Fruit fly (Drosophila melanogaster) whole organism, wandering third instar larva: ENCODE measurements around the gene Mco1.
A peak's percentile ranks its signal among the peaks of the same experiment; 100 is the strongest.

Experiments
- Abd-B ChIP-seq: fragments of >200 bp; optimal IDR thresholded peaks from 2 replicates; lab custom pipeline; 2017; ENCODE audit warnings: missing biosample characterization, missing genetic modification characterization
- CG32264 ChIP-seq: fragments of 200-800 bp; sonication (Bioruptor generic); optimal IDR thresholded peaks from 2 replicates; lab custom pipeline; 2016; ENCODE audit warnings: missing biosample characterization, missing genetic modification characterization
- CG9705 ChIP-seq: fragments of 200-800 bp; sonication (Bioruptor generic); optimal IDR thresholded peaks from 2 replicates; lab custom pipeline; 2018; ENCODE audit warnings: missing biosample characterization, mild to moderate bottlenecking, missing genetic modification characterization
- CrebA ChIP-seq: fragments of 200-800 bp; sonication (Bioruptor generic); optimal IDR thresholded peaks from 2 replicates; lab custom pipeline; 2016; ENCODE audit warnings: missing biosample characterization, mild to moderate bottlenecking, missing genetic modification characterization, borderline replicate concordance
- Dfd ChIP-seq: fragments of >200 bp; optimal IDR thresholded peaks from 2 replicates; lab custom pipeline; 2017; ENCODE audit warnings: missing biosample characterization, missing genetic modification characterization
- Dif ChIP-seq: fragments of 200-275, 200-300 bp; sonication (Bioruptor generic); optimal IDR thresholded peaks from 2 replicates; lab custom pipeline; 2018; ENCODE audit warnings: missing biosample characterization, missing genetic modification characterization; ENCODE audit not compliant: partially characterized antibody
- GATAd ChIP-seq: sonication (Bioruptor generic); optimal IDR thresholded peaks from 2 replicates; lab custom pipeline; 2016; ENCODE audit warnings: missing biosample characterization, missing genetic modification characterization
- HLH106 ChIP-seq: fragments of 200-800 bp; optimal IDR thresholded peaks from 3 replicates; lab custom pipeline; 2019; ENCODE audit warnings: missing biosample characterization, mild to moderate bottlenecking, missing genetic modification characterization, moderate library complexity
- Hnf4 ChIP-seq: fragments of 200-800 bp; sonication (Bioruptor generic); optimal IDR thresholded peaks from 2 replicates; lab custom pipeline; 2016; ENCODE audit warnings: missing biosample characterization, mild to moderate bottlenecking, missing genetic modification characterization
- Hr78 ChIP-seq: fragments of >200 bp; optimal IDR thresholded peaks from 2 replicates; lab custom pipeline; 2017; ENCODE audit warnings: missing biosample characterization, missing genetic modification characterization
- Hr83 ChIP-seq: fragments of 200-300 bp; sonication (Bioruptor generic); optimal IDR thresholded peaks from 2 replicates; lab custom pipeline; 2016; ENCODE audit warnings: missing biosample characterization, mild to moderate bottlenecking, missing genetic modification characterization, moderate library complexity; ENCODE audit not compliant: poor library complexity, severe bottlenecking
- Jra ChIP-seq: sonication (Bioruptor generic); optimal IDR thresholded peaks from 2 replicates; lab custom pipeline; 2016; ENCODE audit warnings: missing biosample characterization, missing genetic modification characterization
- Mio ChIP-seq: sonication (Bioruptor generic); optimal IDR thresholded peaks from 2 replicates; lab custom pipeline; 2016; ENCODE audit warnings: missing biosample characterization, missing genetic modification characterization
- Myc ChIP-seq: fragments of >200 bp; optimal IDR thresholded peaks from 2 replicates; lab custom pipeline; 2017
- N ChIP-seq: fragments of >200 bp; optimal IDR thresholded peaks from 2 replicates; lab custom pipeline; 2018; ENCODE audit warnings: missing biosample characterization, missing external identifiers, missing genetic modification characterization
- OdsH ChIP-seq: fragments of 200-800 bp; sonication (Bioruptor generic); optimal IDR thresholded peaks from 2 replicates; lab custom pipeline; 2016; ENCODE audit warnings: missing biosample characterization, mild to moderate bottlenecking, missing genetic modification characterization
- Rel ChIP-seq, 2 experiments: fragments of 200-800 bp; sonication (Bioruptor generic) in 1 of 2; optimal IDR thresholded peaks; 2 replicates in 1 of 2; 3 replicates in 1 of 2; lab custom pipeline; 2016 to 2019; ENCODE audit warnings: mild to moderate bottlenecking in 2 of 2, missing biosample characterization in 2 of 2, missing genetic modification characterization in 2 of 2, moderate library complexity in 1 of 2
- Sp1 ChIP-seq: fragments of 200-800 bp; sonication (Bioruptor generic); optimal IDR thresholded peaks from 3 replicates; lab custom pipeline; 2019; ENCODE audit warnings: missing biosample characterization, mild to moderate bottlenecking, missing genetic modification characterization, moderate library complexity
- Vsx2 ChIP-seq: fragments of 200-300, 225-300 bp; sonication (Bioruptor generic); optimal IDR thresholded peaks from 2 replicates; lab custom pipeline; 2018; ENCODE audit warnings: missing biosample characterization, missing genetic modification characterization; ENCODE audit not compliant: partially characterized antibody
- br ChIP-seq: fragments of 200-800 bp; sonication (Bioruptor generic); optimal IDR thresholded peaks from 2 replicates; lab custom pipeline; 2016; ENCODE audit warnings: missing biosample characterization, missing genetic modification characterization
- brk ChIP-seq: fragments of 200-800 bp; sonication (Bioruptor generic); optimal IDR thresholded peaks from 2 replicates; lab custom pipeline; 2016; ENCODE audit warnings: missing biosample characterization, mild to moderate bottlenecking, missing genetic modification characterization
- dl ChIP-seq, 2 experiments: fragments of 175-275, 200-275 bp in 1 of 2; fragments of 200-275 bp in 1 of 2; sonication (Bioruptor generic); optimal IDR thresholded peaks; lab custom pipeline; 2018; ENCODE audit warnings: mild to moderate bottlenecking in 2 of 2, missing biosample characterization in 2 of 2, missing genetic modification characterization in 2 of 2, moderate library complexity in 2 of 2; ENCODE audit not compliant: partially characterized antibody in 2 of 2, insufficient read depth in 1 of 2
- dmrt93B ChIP-seq: fragments of 200-800 bp; sonication (Bioruptor generic); optimal IDR thresholded peaks from 2 replicates; lab custom pipeline; 2018; ENCODE audit warnings: missing biosample characterization, mild to moderate bottlenecking, missing genetic modification characterization
- dsf ChIP-seq: sonication (Bioruptor generic); optimal IDR thresholded peaks from 2 replicates; lab custom pipeline; 2016; ENCODE audit warnings: missing biosample characterization, missing genetic modification characterization, borderline replicate concordance
- ey ChIP-seq: fragments of 200-800 bp; sonication (Bioruptor generic); optimal IDR thresholded peaks from 2 replicates; lab custom pipeline; 2016; ENCODE audit warnings: missing biosample characterization, missing genetic modification characterization
- foxo ChIP-seq, 2 experiments: fragments of 200-800 bp; sonication (Bioruptor generic); optimal IDR thresholded peaks; 2 replicates in 1 of 2; 3 replicates in 1 of 2; lab custom pipeline; 2016 to 2017; ENCODE audit warnings: missing biosample characterization in 2 of 2, missing genetic modification characterization in 2 of 2
- fru ChIP-seq: fragments of 200-800 bp; sonication (Bioruptor generic); optimal IDR thresholded peaks from 3 replicates; lab custom pipeline; 2016; ENCODE audit warnings: missing biosample characterization, mild to moderate bottlenecking, missing genetic modification characterization
- h ChIP-seq: fragments of 200-800 bp; sonication (Bioruptor generic); optimal IDR thresholded peaks from 3 replicates; lab custom pipeline; 2016; ENCODE audit warnings: missing biosample characterization, mild to moderate bottlenecking, missing genetic modification characterization
- jim ChIP-seq: fragments of 175-275, 200-325 bp; sonication (Bioruptor generic); optimal IDR thresholded peaks from 2 replicates; lab custom pipeline; 2016; ENCODE audit warnings: missing biosample characterization, mild to moderate bottlenecking, missing genetic modification characterization
- lola ChIP-seq: fragments of >200 bp; optimal IDR thresholded peaks from 2 replicates; lab custom pipeline; 2017; ENCODE audit warnings: missing biosample characterization, missing genetic modification characterization
- pan ChIP-seq: fragments of >200 bp; optimal IDR thresholded peaks from 2 replicates; lab custom pipeline; 2017
- psq ChIP-seq: fragments of 200-800 bp; sonication (Bioruptor generic); optimal IDR thresholded peaks from 3 replicates; lab custom pipeline; 2017; ENCODE audit warnings: missing biosample characterization, mild to moderate bottlenecking, missing genetic modification characterization, moderate library complexity
- rgr ChIP-seq: fragments of 200-800 bp; sonication (Bioruptor generic); optimal IDR thresholded peaks from 3 replicates; lab custom pipeline; 2016; ENCODE audit warnings: missing biosample characterization, mild to moderate bottlenecking, missing genetic modification characterization
- sage ChIP-seq: fragments of 200-800 bp; sonication (Bioruptor generic); optimal IDR thresholded peaks from 2 replicates; lab custom pipeline; 2016; ENCODE audit warnings: missing biosample characterization, mild to moderate bottlenecking, missing genetic modification characterization
- sv ChIP-seq: fragments of 200-800 bp; sonication (Bioruptor generic); optimal IDR thresholded peaks from 3 replicates; lab custom pipeline; 2016; ENCODE audit warnings: missing biosample characterization, missing genetic modification characterization
- tai ChIP-seq: sonication (Bioruptor generic); optimal IDR thresholded peaks from 2 replicates; lab custom pipeline; 2016; ENCODE audit warnings: missing biosample characterization, missing genetic modification characterization
- usp ChIP-seq: fragments of >200 bp; optimal IDR thresholded peaks from 2 replicates; lab custom pipeline; 2017; ENCODE audit warnings: missing biosample characterization, missing genetic modification characterization
- woc ChIP-seq: sonication (Bioruptor generic); optimal IDR thresholded peaks from 2 replicates; lab custom pipeline; 2016; ENCODE audit warnings: missing biosample characterization, mild to moderate bottlenecking, missing genetic modification characterization

Gene Mco1

dm6 chr2L:9424193-9424592 lies 7.8 kb downstream of the Mco1 start:
- TF ChIP-seq N (GFP tag; lab: Kevin White, UChicago) (no peak), Hnf4 (GFP tag; lab: Kevin White, UChicago) (no peak)

dm6 chr2L:9426534-9426933 lies 10.1 kb downstream of the Mco1 start, which contains the start of gene Fbp2:
Fbp2 (plus strand) TSS chr2L:9426784.
- TF ChIP-seq dsf (GFP tag; lab: Kevin White, UChicago) = no peak
- no peak for TF ChIP-seq Mio (GFP tag; lab: Kevin White, UChicago)
- no peak for TF ChIP-seq Jra (GFP tag; lab: Kevin White, UChicago)
- no peak for TF ChIP-seq CrebA
- TF ChIP-seq Hr83 (GFP tag; lab: Kevin White, UChicago) = no peak
- no peak for TF ChIP-seq Dif (GFP tag; lab: Kevin White, UChicago)
- TF ChIP-seq, all 38 proteins: peak for 0

- TF ChIP-seq sv (GFP tag; lab: Kevin White, UChicago) = no peak
- no peak for TF ChIP-seq jim
- no peak for TF ChIP-seq psq (GFP tag; lab: Kevin White, UChicago)
- no peak for TF ChIP-seq Mio (GFP tag; lab: Kevin White, UChicago)
- no peak for TF ChIP-seq CrebA
- TF ChIP-seq Dfd (GFP tag; lab: Kevin White, UChicago) = no peak
- TF ChIP-seq Vsx2 (GFP tag; lab: Kevin White, UChicago) = no peak
- TF ChIP-seq Rel (GFP tag; optimal IDR thresholded peaks at IDR 0.05; lab: Kevin White, UChicago) = no peak
- TF ChIP-seq Rel (tag; optimal IDR thresholded peaks at IDR 0.05; lab: Kevin White, UChicago) = no peak
- no peak for TF ChIP-seq Hr83 (GFP tag; lab: Kevin White, UChicago)
- no peak for TF ChIP-seq lola (GFP tag; lab: Kevin White, UChicago)
- TF ChIP-seq Abd-B = no peak
- no peak for TF ChIP-seq dmrt93B
- TF ChIP-seq, all 38 proteins: peak for 0
Measured at dm6 chr2L:9427570-9427969, 11.2 kb downstream of the Mco1 start, which contains the start of gene CG42847. CG42847 (plus strand) TSS chr2L:9427870.

- TF ChIP-seq GATAd (GFP tag; lab: Kevin White, UChicago) (peak; percentile 28), brk (GFP tag; lab: Kevin White, UChicago) (peak; percentile 77), dmrt93B (peak; percentile 93), Hr78 (GFP tag; lab: Kevin White, UChicago) (no peak), Jra (GFP tag; lab: Kevin White, UChicago) (peak; percentile 39), Dfd (GFP tag; lab: Kevin White, UChicago) (no peak), tai (GFP tag; lab: Kevin White, UChicago) (peak; percentile 76), Dif (GFP tag; lab: Kevin White, UChicago) (peak; percentile 94), psq (GFP tag; lab: Kevin White, UChicago) (peak; percentile 84), h (GFP tag; lab: Kevin White, UChicago) (peak; percentile 77), Vsx2 (GFP tag; lab: Kevin White, UChicago) (peak; percentile 98), Hnf4 (GFP tag; lab: Kevin White, UChicago) (peak; percentile 75), Mio (GFP tag; lab: Kevin White, UChicago) (no peak), fru (GFP tag; lab: Kevin White, UChicago) (peak; percentile 72), Myc (lab: Kevin White, UChicago) (no peak), dl (GFP tag; optimal IDR thresholded peaks at IDR 0.05; lab: Kevin White, UChicago; ENCODE audit: insufficient read depth in 1 of 2, partially characterized antibody in 2 of 2) (peak; percentile 64 to 65), CG32264 (GFP tag; lab: Kevin White, UChicago) (no peak), Sp1 (GFP tag; lab: Kevin White, UChicago) (peak; percentile 84), CrebA (no peak), lola (GFP tag; lab: Kevin White, UChicago) (no peak), dsf (GFP tag; lab: Kevin White, UChicago) (peak; percentile 25), CG9705 (GFP tag; lab: Kevin White, UChicago) (peak; percentile 78), Hr83 (GFP tag; lab: Kevin White, UChicago) (peak; percentile 42), jim (no peak), rgr (GFP tag; lab: Kevin White, UChicago) (peak; percentile 84), sv (GFP tag; lab: Kevin White, UChicago) (peak; percentile 84), Abd-B (no peak), ey (GFP tag; lab: Kevin White, UChicago) (peak; percentile 42), N (GFP tag; lab: Kevin White, UChicago) (no peak), usp (no peak), foxo (GFP tag; optimal IDR thresholded peaks at IDR 0.05; lab: Kevin White, UChicago) (peak in 1 of 2 experiments; percentile 89), br (GFP tag; lab: Kevin White, UChicago) (peak; percentile 67), woc (GFP tag; lab: Kevin White, UChicago) (peak; percentile 51), OdsH (GFP tag; lab: Kevin White, UChicago) (peak; percentile 78), sage (peak; percentile 0), HLH106 (tag; lab: Kevin White, UChicago) (peak; percentile 92), Rel (GFP tag; optimal IDR thresholded peaks at IDR 0.05; lab: Kevin White, UChicago) (no peak), Rel (tag; optimal IDR thresholded peaks at IDR 0.05; lab: Kevin White, UChicago) (peak; percentile 49), pan (lab: Kevin White, UChicago) (no peak)
Measured at dm6 chr2L:9430992-9431602, 14.7 kb downstream of the Mco1 start, which contains the start of the genes FucTB and scat. FucTB (minus strand) TSS chr2L:9431052. scat (plus strand) TSS chr2L:9431405.
